Fruit fly (Drosophila melanogaster) whole organism, embryonic: ENCODE results near the gene CG17839.

Source experiments
- Adf1 ChIP-seq: fragments of 200-800 bp; sonication (Bioruptor generic); IDR thresholded peaks from 2 replicates; pipeline ENCODE4 v1.3.6; 2022; ENCODE audit warnings: missing biosample characterization, missing genetic modification characterization
- Atf-2 ChIP-seq: fragments of 200-800 bp; sonication (Bioruptor generic); optimal IDR thresholded peaks from 2 replicates; lab custom pipeline; 2016; ENCODE audit warnings: missing biosample characterization, missing genetic modification characterization
- BEAF-32 ChIP-seq: fragments of 200-800 bp; sonication (Bioruptor generic); optimal IDR thresholded peaks from 3 replicates; lab custom pipeline; 2017; ENCODE audit warnings: missing biosample characterization, missing genetic modification characterization, mild to moderate bottlenecking, moderate library complexity, missing genetic modification reagents
- Bdp1 ChIP-seq: fragments of 200-800 bp; sonication (Bioruptor generic); optimal IDR thresholded peaks from 3 replicates; lab custom pipeline; 2016; ENCODE audit warnings: missing biosample characterization, missing genetic modification characterization
- CG10654 ChIP-seq: fragments of 200-800 bp; sonication (Bioruptor generic); optimal IDR thresholded peaks from 2 replicates; lab custom pipeline; 2016; ENCODE audit warnings: missing biosample characterization, missing genetic modification characterization
- CG11093 ChIP-seq: fragments of 200-800 bp; sonication (Bioruptor generic); IDR thresholded peaks from 3 replicates; pipeline ENCODE4 v1.3.6; 2022; ENCODE audit warnings: missing biosample characterization, missing genetic modification characterization
- CG11696 ChIP-seq: fragments of 200-800 bp; sonication (Bioruptor generic); IDR thresholded peaks from 2 replicates; pipeline ENCODE4 v1.3.6; 2022; ENCODE audit warnings: missing biosample characterization, missing genetic modification characterization
- CG12219 ChIP-seq: fragments of 200-800 bp; sonication (Bioruptor generic); optimal IDR thresholded peaks from 3 replicates; lab custom pipeline; 2018; ENCODE audit warnings: missing biosample characterization, mild to moderate bottlenecking, missing genetic modification characterization
- CG12236 ChIP-seq: fragments of 200-800 bp; sonication (Bioruptor generic); optimal IDR thresholded peaks from 2 replicates; lab custom pipeline; 2016; ENCODE audit warnings: missing biosample characterization, missing genetic modification characterization
- CG13287 ChIP-seq: fragments of 200-800 bp; sonication (Bioruptor generic); IDR thresholded peaks from 2 replicates; pipeline ENCODE4 v1.3.6; 2022; ENCODE audit warnings: missing biosample characterization, missing genetic modification characterization; ENCODE audit not compliant: partially characterized antibody
- CG17361 ChIP-seq: fragments of 200-800 bp; sonication (Bioruptor generic); IDR thresholded peaks from 3 replicates; pipeline ENCODE4 v1.3.6; 2022; ENCODE audit warnings: missing biosample characterization, missing genetic modification characterization
- CG18262 ChIP-seq: fragments of 200-800 bp; optimal IDR thresholded peaks from 3 replicates; lab custom pipeline; 2019; ENCODE audit warnings: missing biosample characterization, mild to moderate bottlenecking, missing genetic modification characterization, moderate library complexity
- CG18476 ChIP-seq: fragments of 200-800 bp; sonication (Bioruptor generic); optimal IDR thresholded peaks from 2 replicates; lab custom pipeline; 2016; ENCODE audit warnings: missing biosample characterization, mild to moderate bottlenecking, missing genetic modification characterization
- CG3726 ChIP-seq: fragments of 200-800 bp; sonication (Bioruptor generic); IDR thresholded peaks from 3 replicates; pipeline ENCODE4, ENCODE4 v1.3.6; 2022; ENCODE audit warnings: missing biosample characterization, missing genetic modification characterization
- CG4360 ChIP-seq: fragments of 200-800 bp; sonication (Bioruptor generic); IDR thresholded peaks from 2 replicates; pipeline ENCODE4 v1.3.6; 2022; ENCODE audit warnings: missing biosample characterization, missing genetic modification characterization
- CG4424 ChIP-seq: fragments of 200-800 bp; sonication (Bioruptor generic); optimal IDR thresholded peaks from 3 replicates; lab custom pipeline; 2016; ENCODE audit warnings: missing biosample characterization, missing genetic modification characterization
- CG4617 ChIP-seq: fragments of 200-800 bp; sonication (Bioruptor generic); optimal IDR thresholded peaks from 3 replicates; lab custom pipeline; 2016; ENCODE audit warnings: missing biosample characterization, missing genetic modification characterization, borderline replicate concordance
- CG4730 ChIP-seq: fragments of 200-800 bp; sonication (Bioruptor generic); IDR thresholded peaks from 2 replicates; pipeline ENCODE4 v1.3.6; 2022; ENCODE audit warnings: missing biosample characterization, missing genetic modification characterization
- CG7745 ChIP-seq: fragments of 200-800 bp; sonication (Bioruptor generic); optimal IDR thresholded peaks from 2 replicates; lab custom pipeline; 2018; ENCODE audit warnings: missing biosample characterization, mild to moderate bottlenecking, missing genetic modification characterization, moderate library complexity
- CG7839 ChIP-seq: fragments of 200-800 bp; sonication (Bioruptor generic); optimal IDR thresholded peaks from 3 replicates; lab custom pipeline; 2018; ENCODE audit warnings: missing biosample characterization, mild to moderate bottlenecking, missing genetic modification characterization, moderate library complexity
- CG8089 ChIP-seq: fragments of 200-800 bp; sonication (Bioruptor generic); optimal IDR thresholded peaks from 3 replicates; lab custom pipeline; 2016; ENCODE audit warnings: missing biosample characterization, missing genetic modification characterization
- CkIIα-i1 ChIP-seq: fragments of 200-800 bp; sonication (Bioruptor generic); IDR thresholded peaks from 2 replicates; pipeline ENCODE4 v1.3.6; 2022; ENCODE audit warnings: missing biosample characterization, missing genetic modification characterization
- D19A ChIP-seq: fragments of 200-800 bp; optimal IDR thresholded peaks from 3 replicates; lab custom pipeline; 2019; ENCODE audit warnings: missing biosample characterization, mild to moderate bottlenecking, missing genetic modification characterization, moderate library complexity
- Ets65A ChIP-seq: fragments of 200-800 bp; sonication (Bioruptor generic); peaks from one replicate; lab custom pipeline; 2016; ENCODE audit warnings: missing biosample characterization, missing genetic modification characterization
- Fer1 ChIP-seq: fragments of 200-800 bp; sonication (Bioruptor generic); optimal IDR thresholded peaks from 2 replicates; lab custom pipeline; 2017; ENCODE audit warnings: missing biosample characterization, mild to moderate bottlenecking, missing genetic modification characterization
- Hand ChIP-seq: fragments of 200-800 bp; sonication (Bioruptor generic); optimal IDR thresholded peaks from 2 replicates; lab custom pipeline; 2017; ENCODE audit warnings: mild to moderate bottlenecking, missing biosample characterization, missing genetic modification reagents, missing genetic modification characterization
- MTF-1 ChIP-seq: fragments of 200-800 bp; sonication (Bioruptor generic); optimal IDR thresholded peaks from 2 replicates; lab custom pipeline; 2018; ENCODE audit warnings: missing biosample characterization, mild to moderate bottlenecking, missing genetic modification characterization, borderline replicate concordance
- Mes4 ChIP-seq: fragments of 200-800 bp; sonication (Bioruptor generic); optimal IDR thresholded peaks from 2 replicates; lab custom pipeline; 2016; ENCODE audit warnings: missing biosample characterization, missing genetic modification characterization
- Myb ChIP-seq: fragments of 200-800 bp; sonication (Bioruptor generic); optimal IDR thresholded peaks from 2 replicates; lab custom pipeline; 2016; ENCODE audit warnings: missing biosample characterization, missing genetic modification characterization
- Nf-YA ChIP-seq: fragments of 200-800 bp; sonication (Bioruptor generic); IDR thresholded peaks from 2 replicates; pipeline ENCODE4 v1.3.6; 2022; ENCODE audit warnings: missing biosample characterization, missing genetic modification characterization
- Poxn ChIP-seq: fragments of 200-800 bp; sonication (Bioruptor generic); IDR thresholded peaks from 2 replicates; pipeline ENCODE4 v1.3.6; 2022; ENCODE audit warnings: missing biosample characterization, missing genetic modification characterization
- ase ChIP-seq: fragments of 200-800 bp; sonication (Bioruptor generic); IDR thresholded peaks from 3 replicates; pipeline ENCODE4 v1.3.6; 2022; ENCODE audit warnings: missing biosample characterization, missing genetic modification characterization
- cas ChIP-seq: fragments of 200-800 bp; sonication (Bioruptor generic); IDR thresholded peaks from 2 replicates; pipeline ENCODE4 v1.3.6; 2022; ENCODE audit warnings: missing biosample characterization, missing genetic modification characterization
- caup ChIP-seq: fragments of 200-800 bp; sonication (Bioruptor generic); optimal IDR thresholded peaks from 3 replicates; lab custom pipeline; 2017; ENCODE audit warnings: missing biosample characterization, mild to moderate bottlenecking, missing genetic modification characterization, moderate library complexity; ENCODE audit not compliant: severe bottlenecking
- dmrt99B ChIP-seq: fragments of 200-800 bp; sonication (Bioruptor generic); optimal IDR thresholded peaks from 2 replicates; lab custom pipeline; 2018; ENCODE audit warnings: missing biosample characterization, mild to moderate bottlenecking, missing genetic modification characterization, moderate library complexity
- fu2 ChIP-seq: fragments of 200-800 bp; sonication (Bioruptor generic); optimal IDR thresholded peaks from 2 replicates; lab custom pipeline; 2016; ENCODE audit warnings: missing biosample characterization, missing genetic modification characterization
- gt ChIP-seq: fragments of 200-800 bp; sonication (Bioruptor generic); IDR thresholded peaks from 2 replicates; pipeline ENCODE4 v1.3.6; 2022; ENCODE audit warnings: missing biosample characterization, missing genetic modification characterization
- ind ChIP-seq: fragments of 200-800 bp; sonication (Bioruptor generic); optimal IDR thresholded peaks from 3 replicates; lab custom pipeline; 2016; ENCODE audit warnings: missing biosample characterization, missing genetic modification characterization
- nau ChIP-seq: fragments of 200-800 bp; sonication (Bioruptor generic); optimal IDR thresholded peaks from 3 replicates; lab custom pipeline; 2017; ENCODE audit warnings: missing biosample characterization, mild to moderate bottlenecking, missing genetic modification characterization, missing genetic modification reagents
- nerfin-2 ChIP-seq: fragments of 200-800 bp; sonication (Bioruptor generic); IDR thresholded peaks from 2 replicates; pipeline ENCODE4 v1.3.6; 2022; ENCODE audit warnings: missing biosample characterization, missing genetic modification characterization; ENCODE audit not compliant: partially characterized antibody
- nmo ChIP-seq: fragments of 200-800 bp; sonication (Bioruptor generic); optimal IDR thresholded peaks from 2 replicates; lab custom pipeline; 2018; ENCODE audit warnings: missing biosample characterization, mild to moderate bottlenecking, missing genetic modification characterization, moderate library complexity
- oc ChIP-seq: fragments of 200-800 bp; sonication (Bioruptor generic); optimal IDR thresholded peaks from 2 replicates; lab custom pipeline; 2018; ENCODE audit warnings: missing biosample characterization, mild to moderate bottlenecking, missing genetic modification characterization, moderate library complexity
- rib ChIP-seq: fragments of 200-800 bp; sonication (Bioruptor generic); IDR thresholded peaks from 2 replicates; pipeline ENCODE4 v1.3.6; 2022; ENCODE audit warnings: missing biosample characterization, missing genetic modification characterization
- so ChIP-seq: fragments of 200-800 bp; sonication (Bioruptor generic); IDR thresholded peaks from 3 replicates; pipeline ENCODE4 v1.3.6; 2022; ENCODE audit warnings: missing biosample characterization, missing genetic modification characterization
- tgo ChIP-seq: fragments of 200-800 bp; sonication (Bioruptor generic); IDR thresholded peaks from 3 replicates; pipeline ENCODE4 v1.3.6; 2022; ENCODE audit warnings: missing biosample characterization, missing genetic modification characterization
- trh ChIP-seq: fragments of 200-800 bp; sonication (Bioruptor generic); optimal IDR thresholded peaks from 2 replicates; lab custom pipeline; 2016; ENCODE audit warnings: missing biosample characterization, missing genetic modification characterization
- vnd ChIP-seq: fragments of 200-800 bp; sonication (Bioruptor generic); IDR thresholded peaks from 3 replicates; pipeline ENCODE4 v1.3.6; 2022; ENCODE audit warnings: missing biosample characterization, missing genetic modification characterization; ENCODE audit not compliant: partially characterized antibody
- z ChIP-seq: fragments of 200-800 bp; sonication (Bioruptor generic); IDR thresholded peaks from 3 replicates; pipeline ENCODE4 v1.3.6; 2022; ENCODE audit warnings: missing biosample characterization, missing genetic modification characterization

Gene CG17839

dm6 chr3L:14775711-14776660 lies 28.9 kb upstream of the CG17839 start, which contains the start of gene mop (continued):
- no peak for TF ChIP-seq nau
- TF ChIP-seq CG12219 (GFP tag; lab: Kevin White, UChicago): no peak
- no peak for TF ChIP-seq Atf-2 (GFP tag; lab: Kevin White, UChicago)
- peak; percentile 4 for TF ChIP-seq caup
- TF ChIP-seq Ets65A (GFP tag; lab: Kevin White, UChicago): no peak
- no peak for TF ChIP-seq z (GFP tag; lab: Robert Waterston, UW)
- peak; percentile 9 for TF ChIP-seq fu2 (GFP tag; lab: Kevin White, UChicago)
- TF ChIP-seq CG7839 (tag; lab: Kevin White, UChicago): no peak
- TF ChIP-seq CG4360 (GFP tag; lab: Robert Waterston, UW): no peak; the same call in 1 of the 2 replicates
- TF ChIP-seq cas (GFP tag; lab: Robert Waterston, UW): peak; percentile 20; the same call in 1 of the 2 replicates
- no peak; the same call in 2 of the 3 replicates for TF ChIP-seq CG17361 (GFP tag; lab: Robert Waterston, UW)
- TF ChIP-seq oc (tag; lab: Kevin White, UChicago): no peak
- peak; percentile 61 for TF ChIP-seq nmo (GFP tag; lab: Kevin White, UChicago)
- TF ChIP-seq Bdp1 (GFP tag; lab: Kevin White, UChicago): no peak
- TF ChIP-seq Fer1 (GFP tag; lab: Kevin White, UChicago): no peak
- TF ChIP-seq CG10654 (GFP tag; lab: Kevin White, UChicago): no peak
- peak; percentile 36 for TF ChIP-seq CG7745 (tag; lab: Kevin White, UChicago)
- no peak for TF ChIP-seq CG4730 (GFP tag; lab: Robert Waterston, UW)
- TF ChIP-seq Mes4 (GFP tag; lab: Kevin White, UChicago): no peak
- no peak for TF ChIP-seq Hand
- 0 out of 2 replicates have a peak, but pooled peaks have one; percentile 39 for TF ChIP-seq rib (GFP tag; lab: Robert Waterston, UW)
- no peak for TF ChIP-seq trh
- no peak for TF ChIP-seq CG11093 (GFP tag; lab: Robert Waterston, UW)
- TF ChIP-seq nerfin-2: no peak
- TF ChIP-seq CG12236 (GFP tag; lab: Kevin White, UChicago): no peak
- no peak for TF ChIP-seq MTF-1 (GFP tag; lab: Kevin White, UChicago)
- no peak for TF ChIP-seq D19A
- no peak for TF ChIP-seq Myb (GFP tag; lab: Kevin White, UChicago)
- peak; percentile 31 for TF ChIP-seq CG4424 (GFP tag; lab: Kevin White, UChicago)
- TF ChIP-seq Nf-YA (GFP tag; lab: Robert Waterston, UW): 0 out of 2 replicates have a peak, but pooled peaks have one; percentile 9
- TF ChIP-seq CG8089 (GFP tag; lab: Kevin White, UChicago): no peak
- peak; percentile 73 for TF ChIP-seq CG13287 (GFP tag; lab: Robert Waterston, UW)
- 0 out of 2 replicates have a peak, but pooled peaks have one; percentile 18 for TF ChIP-seq Adf1 (GFP tag; lab: Robert Waterston, UW)
- peak; percentile 28 for TF ChIP-seq CG18476 (GFP tag; lab: Kevin White, UChicago)
- no peak for TF ChIP-seq so (GFP tag; lab: Robert Waterston, UW)
- TF ChIP-seq Poxn (GFP tag; lab: Robert Waterston, UW): no peak
- no peak for TF ChIP-seq gt
- TF ChIP-seq ind (GFP tag; lab: Kevin White, UChicago): no peak
- TF ChIP-seq BEAF-32 (GFP tag; lab: Kevin White, UChicago): peak; percentile 62
- TF ChIP-seq ase (GFP tag; lab: Robert Waterston, UW): peak; percentile 34; the same call in 1 of the 3 replicates
- TF ChIP-seq vnd: no peak
- peak; percentile 67; the same call in 2 of the 3 replicates for TF ChIP-seq tgo (GFP tag; lab: Robert Waterston, UW)
- no peak for TF ChIP-seq dmrt99B (tag; lab: Kevin White, UChicago)
- TF ChIP-seq CG11696 (GFP tag; lab: Robert Waterston, UW): peak; percentile 43; the same call in 1 of the 2 replicates
- TF ChIP-seq CG3726: no peak
- no peak for TF ChIP-seq CG18262 (tag; lab: Kevin White, UChicago)
- TF ChIP-seq CG4617 (GFP tag; lab: Kevin White, UChicago): peak; percentile 55
- no peak for TF ChIP-seq CkIIα-i1 (GFP tag; lab: Robert Waterston, UW)
